Worm (Caenorhabditis elegans) whole organism, mixed stage, embryonic: Measurements from ENCODE around the gene nhr-131.

Source experiments
- ceh-43 ChIP-seq: fragments of 200-800 bp; sonication (Bioruptor generic); optimal IDR thresholded peaks from 2 replicates; lab custom pipeline; 2018; ENCODE audit warnings: mild to moderate bottlenecking, missing genetic modification characterization, moderate library complexity, missing compliant biosample characterization
- ham-2 ChIP-seq: fragments of 200-800 bp; sonication (Bioruptor generic); optimal IDR thresholded peaks from 2 replicates; lab custom pipeline; 2018; ENCODE audit warnings: mild to moderate bottlenecking, missing genetic modification characterization, missing compliant biosample characterization
- hlh-1 ChIP-seq: fragments of 150-350 bp; optimal IDR thresholded peaks from 2 replicates; lab custom pipeline; 2014; ENCODE audit warnings: missing biosample characterization, missing genetic modification reagents, missing genetic modification characterization
- nhr-2 ChIP-seq: fragments of 150-350 bp; optimal IDR thresholded peaks from 2 replicates; lab custom pipeline; 2014; ENCODE audit warnings: missing biosample characterization, missing genetic modification characterization
- nhr-28 ChIP-seq: fragments of 150-350 bp; optimal IDR thresholded peaks from 2 replicates; lab custom pipeline; 2014; ENCODE audit warnings: missing biosample characterization, missing genetic modification characterization
- pha-4 ChIP-seq: fragments of 150-350 bp; optimal IDR thresholded peaks from 2 replicates; lab custom pipeline; 2018; ENCODE audit warnings: missing biosample characterization, missing genetic modification reagents, missing genetic modification characterization
- sem-2 ChIP-seq: fragments of 200-800 bp; sonication (Bioruptor generic); optimal IDR thresholded peaks from 2 replicates; lab custom pipeline; 2018; ENCODE audit warnings: mild to moderate bottlenecking, missing genetic modification characterization, missing compliant biosample characterization
- unc-120 ChIP-seq: sonication (generic microtip); optimal IDR thresholded peaks from 2 replicates; lab custom pipeline; 2017; ENCODE audit warnings: missing genetic modification characterization, missing compliant biosample characterization; ENCODE audit not compliant: poor library complexity, severe bottlenecking

The nhr-131 gene

DNA sequence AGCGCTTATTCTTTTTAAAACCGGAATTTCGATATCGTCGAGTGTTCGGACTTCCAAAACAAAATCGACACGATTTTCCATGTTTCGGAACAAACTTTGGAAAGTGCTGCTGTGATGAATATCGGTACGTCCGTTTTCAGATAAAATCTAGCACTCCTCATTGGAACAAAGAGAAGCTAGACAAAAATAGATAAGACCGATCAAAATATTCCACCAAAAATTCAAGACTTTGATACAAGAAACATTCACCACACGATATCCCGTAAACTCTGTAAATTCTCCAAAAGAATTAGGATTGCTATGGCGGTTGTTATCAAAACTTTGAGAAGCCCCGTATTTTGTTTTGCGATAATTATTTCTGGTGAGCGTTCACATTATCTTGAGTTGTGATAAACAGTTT is 49.0 kb downstream of the nhr-131 start, which contains the start of gene C14C6.3:
Gene C14C6.3 (plus strand): TSS at position 301 of the 400 bp plus-strand sequence.
- TF ChIP-seq sem-2 (GFP tag; lab: Kevin White, UChicago) = no peak
- no peak for TF ChIP-seq hlh-1
- TF ChIP-seq nhr-28 (tag; lab: Kevin White, UChicago) = no peak
- TF ChIP-seq ceh-43 (GFP tag; lab: Kevin White, UChicago) = no peak
- TF ChIP-seq ham-2 = no peak
- no peak for TF ChIP-seq unc-120 (tag; lab: Kevin White, UChicago)
- TF ChIP-seq pha-4 (tag; lab: Kevin White, UChicago) = no peak
- TF ChIP-seq nhr-2 (tag; lab: Kevin White, UChicago) = no peak
